Worm (Caenorhabditis elegans): ENCODE data around the gene mut-15.

DNA sequence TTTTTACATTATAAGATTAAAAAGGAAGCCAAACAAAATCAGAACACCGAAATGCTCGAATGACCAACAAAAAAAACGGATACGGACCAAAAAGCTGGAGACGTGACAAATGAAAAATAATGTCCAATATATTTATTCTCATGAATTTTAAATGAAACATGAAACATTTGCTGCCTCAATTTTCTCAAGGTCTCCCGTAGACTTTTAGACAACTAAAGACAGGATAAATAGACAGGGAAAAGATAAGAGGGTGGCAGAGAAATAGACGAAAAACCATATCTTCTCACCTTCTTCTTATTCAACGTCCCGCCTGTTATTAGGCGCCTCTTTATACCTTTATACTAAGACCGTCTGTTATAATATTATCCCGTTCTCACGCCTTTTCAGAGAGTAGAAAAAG is 13.5 kb downstream of the mut-15 start:
- TF ChIP-seq elt-3 (tag; optimal IDR thresholded peaks at IDR 0.05) = peak in 1 of 6 experiments; percentile 36
- TF ChIP-seq ceh-88 (GFP tag; IDR thresholded peaks at IDR 0.05) = no peak
- no peak for TF ChIP-seq nhr-20 (tag; optimal IDR thresholded peaks at IDR 0.05)
- no peak for TF ChIP-seq nhr-237 (tag; optimal IDR thresholded peaks at IDR 0.05)
- TF ChIP-seq unc-130 (tag; optimal IDR thresholded peaks at IDR 0.05) = no peak
- no peak for TF ChIP-seq ceh-8 (GFP tag; optimal IDR thresholded peaks at IDR 0.05)
